Worm (Caenorhabditis elegans): Measurements from ENCODE around the gene cpsf-3.
A peak's percentile ranks its signal among the peaks of the same experiment; 100 is the strongest.

Gene cpsf-3

DNA sequence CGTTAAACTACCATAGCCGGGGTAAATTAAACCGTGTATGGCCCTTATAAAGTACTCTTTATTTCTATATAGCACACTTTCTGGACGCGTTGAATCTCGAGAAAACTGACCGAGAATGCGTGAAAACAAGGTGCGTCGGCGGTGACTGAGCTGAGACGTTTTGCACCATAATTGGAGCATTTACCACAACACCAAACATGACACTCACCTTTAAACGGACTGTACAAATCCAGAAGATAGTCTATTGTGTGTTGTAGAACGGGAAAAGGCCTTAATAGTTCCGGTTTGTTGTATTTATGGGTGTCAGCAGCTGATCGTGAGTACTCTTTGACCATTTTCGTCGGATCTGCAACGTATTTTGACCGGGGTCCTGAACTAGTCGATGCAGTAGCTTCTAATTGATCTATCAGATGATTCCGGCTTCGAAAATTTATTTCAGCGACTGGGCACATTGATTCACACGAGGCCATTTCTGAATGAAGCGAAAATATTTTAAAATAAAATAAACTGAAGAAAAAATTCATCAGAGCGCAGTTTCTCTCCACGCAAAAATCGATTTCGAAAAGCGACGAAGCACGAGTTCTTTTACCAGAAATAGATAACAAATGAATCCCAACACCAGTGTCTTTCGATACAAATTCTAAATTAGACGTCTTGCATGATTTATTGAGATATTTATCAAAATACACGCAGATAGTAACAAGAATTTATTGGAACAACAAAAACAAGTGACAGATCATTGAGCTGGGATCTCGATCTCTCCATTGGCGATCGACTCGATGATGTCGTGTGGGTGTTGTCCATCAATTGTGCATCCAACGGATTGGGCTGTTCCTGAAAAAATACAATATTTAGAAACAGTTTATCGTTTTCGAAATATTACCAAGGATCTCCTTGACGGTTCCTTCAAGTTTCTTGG is 43.5 kb downstream of the cpsf-3 start, which contains the start of gene tag-115 (continued):
- TF ChIP-seq mcd-1 (GFP tag; IDR thresholded peaks at IDR 0.05): peak; percentile 66
- TF ChIP-seq hmg-20 (GFP tag; IDR thresholded peaks at IDR 0.05): 0 out of 2 replicates have a peak, but pooled peaks have one; percentile 18
- TF ChIP-seq ceh-27 (GFP tag; optimal IDR thresholded peaks at IDR 0.05): no peak
- peak; percentile 26; the same call in 1 of the 2 replicates for TF ChIP-seq ceh-91 (GFP tag; IDR thresholded peaks at IDR 0.05)
- peak; percentile 16 for TF ChIP-seq ztf-18 (tag; optimal IDR thresholded peaks at IDR 0.05)
- peak; percentile 36; the same call in 1 of the 2 replicates for TF ChIP-seq ceh-58 (GFP tag; IDR thresholded peaks at IDR 0.05)
- no peak for TF ChIP-seq ccch-3 (GFP tag; optimal IDR thresholded peaks at IDR 0.05)
- peak; percentile 5 for TF ChIP-seq attf-5 (GFP tag; optimal IDR thresholded peaks at IDR 0.05)
- no peak for TF ChIP-seq nfya-2 (GFP tag; IDR thresholded peaks at IDR 0.05)
- no peak for TF ChIP-seq F55B11.4 (tag; optimal IDR thresholded peaks at IDR 0.05; ENCODE audit: borderline replicate concordance, insufficient read depth)
- peak; percentile 66 for TF ChIP-seq snpc-3.4 (tag; optimal IDR thresholded peaks at IDR 0.05)
- peak; percentile 98 for TF ChIP-seq hrde-1 (tag; optimal IDR thresholded peaks at IDR 0.05; ENCODE audit: borderline replicate concordance)
- no peak for TF ChIP-seq unc-62 (GFP tag; optimal IDR thresholded peaks at IDR 0.05)
- TF ChIP-seq sptf-2 (GFP tag; optimal IDR thresholded peaks at IDR 0.05): no peak
- no peak for TF ChIP-seq K12H6.12 (tag; optimal IDR thresholded peaks at IDR 0.05)
- TF ChIP-seq T26A5.8 (tag; optimal IDR thresholded peaks at IDR 0.05): no peak
- peak; percentile 94 for TF ChIP-seq snpc-1.3 (tag; optimal IDR thresholded peaks at IDR 0.05; ENCODE audit: insufficient read depth)
- TF ChIP-seq lin-54 (GFP tag; optimal IDR thresholded peaks at IDR 0.05): peak; percentile 92
- TF ChIP-seq madf-8 (GFP tag; conservative IDR thresholded peaks at IDR 0.05): no peak; the same call in 1 of the 2 replicates
- TF ChIP-seq Y79H2A.3 (GFP tag; conservative IDR thresholded peaks at IDR 0.05): no peak
- peak; percentile 49 for TF ChIP-seq mes-4 (tag; optimal IDR thresholded peaks at IDR 0.05)
- peak; percentile 91 for TF ChIP-seq cebp-2 (GFP tag; IDR thresholded peaks at IDR 0.05)
- no peak for TF ChIP-seq akir-1 (GFP tag; optimal IDR thresholded peaks at IDR 0.05)
- TF ChIP-seq ama-1 (optimal IDR thresholded peaks at IDR 0.05): peak; percentile 23
- peak; percentile 86 to 94 for TF ChIP-seq ama-1 (GFP tag; optimal IDR thresholded peaks at IDR 0.05)
- TF ChIP-seq atf-7 (tag; optimal IDR thresholded peaks at IDR 0.05): peak; percentile 22
- peak; percentile 21 for TF ChIP-seq B0261.1 (tag; optimal IDR thresholded peaks at IDR 0.05)
- no peak for TF ChIP-seq B0019.2 (GFP tag; conservative IDR thresholded peaks at IDR 0.05)
- TF ChIP-seq nhr-90 (tag; optimal IDR thresholded peaks at IDR 0.05): peak; percentile 1
- TF ChIP-seq rpc-1 (optimal IDR thresholded peaks at IDR 0.05): no peak
- TF ChIP-seq rpc-1 (tag; optimal IDR thresholded peaks at IDR 0.05): peak; percentile 62
- no peak for TF ChIP-seq hlh-26 (GFP tag; conservative IDR thresholded peaks at IDR 0.05)
- peak; percentile 72 for TF ChIP-seq tlf-1 (GFP tag; optimal IDR thresholded peaks at IDR 0.05)
- peak; percentile 85 for TF ChIP-seq lin-26 (GFP tag; IDR thresholded peaks at IDR 0.05)
- no peak for TF ChIP-seq lir-1 (GFP tag; conservative IDR thresholded peaks at IDR 0.05)
- TF ChIP-seq hlh-12 (tag; optimal IDR thresholded peaks at IDR 0.05): no peak
- TF ChIP-seq Y53G8AR.9 (GFP tag; conservative IDR thresholded peaks at IDR 0.05): peak; percentile 53; the same call in 1 of the 2 replicates
- TF ChIP-seq ztf-25 (GFP tag; IDR thresholded peaks at IDR 0.05): no peak
- peak in 1 of 3 experiments; percentile 79 for TF ChIP-seq lin-35 (GFP tag; optimal IDR thresholded peaks at IDR 0.05)
- TF ChIP-seq F52B5.7 (tag; optimal IDR thresholded peaks at IDR 0.05): no peak
- TF ChIP-seq egl-44 (GFP tag; IDR thresholded peaks at IDR 0.05): no peak
- no peak for TF ChIP-seq nfya-1 (tag; optimal IDR thresholded peaks at IDR 0.05; ENCODE audit: borderline replicate concordance, insufficient read depth)
- TF ChIP-seq nhr-27 (tag; optimal IDR thresholded peaks at IDR 0.05): no peak
- no peak for TF ChIP-seq dpff-1 (tag; optimal IDR thresholded peaks at IDR 0.05)
- peak; percentile 20 for TF ChIP-seq lin-40 (tag; optimal IDR thresholded peaks at IDR 0.05)
- TF ChIP-seq sea-2 (GFP tag; IDR thresholded peaks at IDR 0.05): no peak
- TF ChIP-seq aptf-3 (GFP tag; IDR thresholded peaks at IDR 0.05): no peak
